Fruit fly (Drosophila melanogaster): ENCODE measurements around the gene Tom70.

DNA sequence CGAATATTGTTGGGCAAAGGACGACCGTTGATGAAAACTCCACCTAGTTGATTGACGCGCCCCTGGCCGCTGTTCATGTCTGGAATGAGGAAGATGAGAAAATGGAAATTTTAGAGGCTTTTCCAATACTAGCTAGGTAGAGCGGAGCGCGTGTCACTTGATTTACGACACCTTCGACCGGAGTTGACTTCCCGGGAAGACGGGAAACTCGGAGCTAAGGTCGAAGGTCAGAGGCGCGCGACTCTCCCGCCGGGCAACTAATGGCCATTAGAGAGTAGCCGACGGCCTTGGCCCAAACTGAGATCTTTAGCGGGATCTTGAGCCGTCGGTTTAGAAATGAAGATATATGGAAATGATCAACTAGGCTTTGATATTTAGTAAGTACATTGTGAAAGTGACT is 46.7 kb upstream of the Tom70 start:
- TF ChIP-seq CG8478 (optimal IDR thresholded peaks at IDR 0.05) (no peak), CTCF (optimal IDR thresholded peaks at IDR 0.05) (no peak)

All from S2 (cell line).